Fruit fly (Drosophila melanogaster): Measurements from ENCODE around the gene MED14.
A peak's percentile ranks its signal among the peaks of the same experiment; 100 is the strongest.

- TF ChIP-seq dl (GFP tag; optimal IDR thresholded peaks at IDR 0.05; ENCODE audit: insufficient read depth in 1 of 2, partially characterized antibody in 2 of 2): no peak
- TF ChIP-seq Hr83 (GFP tag; optimal IDR thresholded peaks at IDR 0.05; ENCODE audit: poor library complexity, severe bottlenecking): peak; percentile 27
- TF ChIP-seq ey (GFP tag; optimal IDR thresholded peaks at IDR 0.05): peak; percentile 69
- TF ChIP-seq OdsH (GFP tag; optimal IDR thresholded peaks at IDR 0.05): peak; percentile 59
- TF ChIP-seq sv (GFP tag; optimal IDR thresholded peaks at IDR 0.05): peak; percentile 47
- peak; percentile 18 for TF ChIP-seq Sp1 (GFP tag; optimal IDR thresholded peaks at IDR 0.05)
- TF ChIP-seq brk (GFP tag; optimal IDR thresholded peaks at IDR 0.05): no peak
- no peak for TF ChIP-seq Myc (optimal IDR thresholded peaks at IDR 0.05)
- peak; percentile 42 for TF ChIP-seq Hnf4 (GFP tag; optimal IDR thresholded peaks at IDR 0.05)
- TF ChIP-seq h (GFP tag; optimal IDR thresholded peaks at IDR 0.05): peak; percentile 57
- TF ChIP-seq tai (GFP tag; optimal IDR thresholded peaks at IDR 0.05): peak; percentile 51
- peak; percentile 57 for TF ChIP-seq psq (GFP tag; optimal IDR thresholded peaks at IDR 0.05)
- TF ChIP-seq CG32264 (GFP tag; optimal IDR thresholded peaks at IDR 0.05): no peak
Measured at dm6 chr3L:546819-547441, 46.1 kb upstream of the MED14 start.
